Fruit fly (Drosophila melanogaster): ENCODE data around the gene SNF4Agamma.

Gene SNF4Agamma

DNA sequence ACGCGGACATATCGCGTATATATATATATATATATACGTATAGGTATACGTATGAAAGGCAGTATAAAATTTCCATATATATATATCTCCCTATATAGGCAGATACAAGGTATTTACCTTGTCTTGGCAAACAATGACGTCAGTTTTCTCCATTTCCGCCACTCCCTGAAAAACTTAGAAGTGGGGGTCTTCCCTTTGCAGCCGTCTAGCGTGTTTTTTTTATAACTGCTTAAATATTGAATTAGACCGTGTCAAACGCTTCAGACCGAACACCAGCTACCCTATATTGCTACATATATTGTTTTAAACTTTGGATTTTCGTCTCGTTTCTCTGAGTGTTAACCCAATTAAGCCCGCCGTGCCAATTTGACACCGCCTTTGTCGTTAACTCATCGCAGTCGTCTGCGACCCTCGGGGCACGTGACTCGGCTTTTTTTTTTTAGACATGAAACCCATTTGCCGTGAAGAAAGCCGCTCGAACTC, 36.2 kb downstream of the SNF4Agamma start (continued):
- peak; percentile 77 for TF ChIP-seq lab (GFP tag; optimal IDR thresholded peaks at IDR 0.05)
- TF ChIP-seq chinmo (GFP tag; IDR thresholded peaks at IDR 0.05; ENCODE audit: partially characterized antibody), result no peak
- TF ChIP-seq CG18619 (GFP tag; optimal IDR thresholded peaks at IDR 0.05), result peak; percentile 44
- TF ChIP-seq CG8281 (tag; optimal IDR thresholded peaks at IDR 0.05), result no peak
- TF ChIP-seq CG30020 (tag; optimal IDR thresholded peaks at IDR 0.05), result no peak
- no peak for TF ChIP-seq Mrtf (GFP tag; IDR thresholded peaks at IDR 0.05)
- TF ChIP-seq CG3847 (GFP tag; IDR thresholded peaks at IDR 0.05), result no peak
- TF ChIP-seq Dad (GFP tag; optimal IDR thresholded peaks at IDR 0.05), result no peak
- no peak for TF ChIP-seq yki (optimal IDR thresholded peaks at IDR 0.05)
- TF ChIP-seq row (GFP tag; IDR thresholded peaks at IDR 0.05), result peak; percentile 39; the same call in 1 of the 3 replicates
- no peak for TF ChIP-seq CG3065 (GFP tag; optimal IDR thresholded peaks at IDR 0.05)
- TF ChIP-seq tin (GFP tag; optimal IDR thresholded peaks at IDR 0.05), result no peak
- peak; percentile 47 for TF ChIP-seq nom (GFP tag; optimal IDR thresholded peaks at IDR 0.05)
- 0 out of 3 replicates have a peak, but pooled peaks have one; percentile 35 for TF ChIP-seq CG11695 (GFP tag; IDR thresholded peaks at IDR 0.05)
- TF ChIP-seq CG1792 (GFP tag; optimal IDR thresholded peaks at IDR 0.05), result no peak
- TF ChIP-seq sob (GFP tag; IDR thresholded peaks at IDR 0.05), result no peak
- no peak for TF ChIP-seq CG6654 (GFP tag; optimal IDR thresholded peaks at IDR 0.05)
- peak; percentile 22 for TF ChIP-seq CG1233 (GFP tag; optimal IDR thresholded peaks at IDR 0.05)
- TF ChIP-seq CG14710 (tag; optimal IDR thresholded peaks at IDR 0.05), result peak; percentile 27
- TF ChIP-seq CG18599 (GFP tag; optimal IDR thresholded peaks at IDR 0.05), result peak; percentile 76
- no peak for TF ChIP-seq CG10543 (GFP tag; optimal IDR thresholded peaks at IDR 0.05)
- peak; percentile 44 for TF ChIP-seq CG6683 (GFP tag; optimal IDR thresholded peaks at IDR 0.05)
- peak; percentile 46; the same call in 1 of the 2 replicates for TF ChIP-seq toy (GFP tag; IDR thresholded peaks at IDR 0.05)
- TF ChIP-seq pnt (GFP tag; optimal IDR thresholded peaks at IDR 0.05), result no peak
- TF ChIP-seq CG18262 (tag; optimal IDR thresholded peaks at IDR 0.05), result no peak
- no peak for TF ChIP-seq CG8089 (GFP tag; optimal IDR thresholded peaks at IDR 0.05)
- TF ChIP-seq Sox102F (GFP tag; optimal IDR thresholded peaks at IDR 0.05), result peak; percentile 13
- TF ChIP-seq cg (GFP tag; optimal IDR thresholded peaks at IDR 0.05), result no peak
- TF ChIP-seq CG16813 (GFP tag; IDR thresholded peaks at IDR 0.05; ENCODE audit: partially characterized antibody), result no peak
- no peak for TF ChIP-seq slou (GFP tag; optimal IDR thresholded peaks at IDR 0.05)
- TF ChIP-seq CG9797 (GFP tag; optimal IDR thresholded peaks at IDR 0.05), result no peak
- TF ChIP-seq CG10209 (GFP tag; optimal IDR thresholded peaks at IDR 0.05), result peak; percentile 24
- TF ChIP-seq disco-r (GFP tag; optimal IDR thresholded peaks at IDR 0.05), result no peak
- TF ChIP-seq Mes4 (GFP tag; optimal IDR thresholded peaks at IDR 0.05), result no peak
- TF ChIP-seq nau (GFP tag; optimal IDR thresholded peaks at IDR 0.05), result peak; percentile 5
- TF ChIP-seq CG11723 (GFP tag; optimal IDR thresholded peaks at IDR 0.05), result peak; percentile 0
- TF ChIP-seq CG2678 (tag; optimal IDR thresholded peaks at IDR 0.05), result peak; percentile 63
- peak; percentile 17 for TF ChIP-seq sd (tag; optimal IDR thresholded peaks at IDR 0.05)
- TF ChIP-seq chm (GFP tag; IDR thresholded peaks at IDR 0.05), result no peak; the same call in 1 of the 2 replicates
- TF ChIP-seq CG11456 (GFP tag; IDR thresholded peaks at IDR 0.05), result no peak
- no peak for TF ChIP-seq Hmx (GFP tag; optimal IDR thresholded peaks at IDR 0.05)
- peak; percentile 26 for TF ChIP-seq CG2120 (GFP tag; optimal IDR thresholded peaks at IDR 0.05)
- no peak for TF ChIP-seq HmgZ (tag; optimal IDR thresholded peaks at IDR 0.05)
- TF ChIP-seq gsb (GFP tag; IDR thresholded peaks at IDR 0.05), result no peak
- no peak for TF ChIP-seq Doc3 (GFP tag; IDR thresholded peaks at IDR 0.05; ENCODE audit: partially characterized antibody)
- no peak for TF ChIP-seq CG10565 (GFP tag; optimal IDR thresholded peaks at IDR 0.05)
- no peak for TF ChIP-seq CG42726 (GFP tag; IDR thresholded peaks at IDR 0.05; ENCODE audit: partially characterized antibody)
- no peak for TF ChIP-seq YL-1 (GFP tag; optimal IDR thresholded peaks at IDR 0.05)
- peak; percentile 26 for TF ChIP-seq sqz (GFP tag; optimal IDR thresholded peaks at IDR 0.05)
- TF ChIP-seq Fer1 (GFP tag; optimal IDR thresholded peaks at IDR 0.05), result peak; percentile 36
